Worm (Caenorhabditis elegans) whole organism, L3 larva: Measurements from ENCODE around the gene ndab-2.

Experiments
- R02D3.7 ChIP-seq: fragments of 150-350 bp; optimal IDR thresholded peaks from 2 replicates; lab custom pipeline; 2014; ENCODE audit warnings: missing biosample characterization, missing genetic modification characterization
- ZK546.5 ChIP-seq: sonication (generic microtip); optimal IDR thresholded peaks from 2 replicates; lab custom pipeline; 2017; ENCODE audit warnings: missing biosample characterization, missing genetic modification characterization
- aly-2 ChIP-seq: fragments of 150-350 bp; optimal IDR thresholded peaks from 2 replicates; lab custom pipeline; 2014; ENCODE audit warnings: missing biosample characterization, missing genetic modification characterization
- ama-1 ChIP-seq: fragments of 150-350 bp; optimal IDR thresholded peaks from 2 replicates; lab custom pipeline; 2018
- ceh-16 ChIP-seq: sonication (generic microtip); optimal IDR thresholded peaks from 2 replicates; lab custom pipeline; 2017; ENCODE audit warnings: missing biosample characterization, missing genetic modification characterization
- ceh-28 ChIP-seq: fragments of 150-350 bp; optimal IDR thresholded peaks from 2 replicates; lab custom pipeline; 2014; ENCODE audit warnings: missing biosample characterization, missing genetic modification reagents, missing genetic modification characterization
- ceh-82 ChIP-seq: fragments of 150-350 bp; optimal IDR thresholded peaks from 2 replicates; lab custom pipeline; 2014; ENCODE audit warnings: missing biosample characterization, missing genetic modification characterization
- ceh-9 ChIP-seq: sonication (generic microtip); optimal IDR thresholded peaks from 2 replicates; lab custom pipeline; 2018; ENCODE audit warnings: missing biosample characterization, missing genetic modification characterization
- daf-12 ChIP-seq: fragments of 150-350 bp; optimal IDR thresholded peaks from 2 replicates; lab custom pipeline; 2014; ENCODE audit warnings: missing biosample characterization, missing genetic modification reagents, missing genetic modification characterization
- egl-27 ChIP-seq: sonication (generic microtip); optimal IDR thresholded peaks from 4 replicates; lab custom pipeline; 2017; ENCODE audit warnings: missing biosample characterization, missing genetic modification reagents, missing genetic modification characterization
- egl-5 ChIP-seq: fragments of 150-350 bp; optimal IDR thresholded peaks from 2 replicates; lab custom pipeline; 2017; ENCODE audit warnings: missing biosample characterization, missing genetic modification reagents, missing genetic modification characterization, inconsistent platforms
- elt-1 ChIP-seq: fragments of 150-350 bp; optimal IDR thresholded peaks from 2 replicates; lab custom pipeline; 2014; ENCODE audit warnings: missing biosample characterization, missing genetic modification characterization
- elt-2 ChIP-seq: sonication (generic microtip); optimal IDR thresholded peaks from 2 replicates; lab custom pipeline; 2016; ENCODE audit warnings: missing genetic modification reagents, mild to moderate bottlenecking, missing genetic modification characterization, missing compliant biosample characterization
- elt-3 ChIP-seq, 3 experiments: fragments of 150-350 bp in 1 of 3; sonication (generic microtip) in 2 of 3; optimal IDR thresholded peaks; 2 replicates in 2 of 3; 4 replicates in 1 of 3; lab custom pipeline; 2014 to 2017; ENCODE audit warnings: missing biosample characterization in 3 of 3, missing genetic modification characterization in 3 of 3
- eor-1 ChIP-seq, 2 experiments: fragments of 150-350 bp; optimal IDR thresholded peaks; 2 replicates each; lab custom pipeline; 2014 to 2018; ENCODE audit warnings: missing biosample characterization in 2 of 2, missing genetic modification characterization in 2 of 2
- fkh-10 ChIP-seq: sonication (generic microtip); optimal IDR thresholded peaks from 2 replicates; lab custom pipeline; 2017; ENCODE audit warnings: missing biosample characterization, missing genetic modification reagents, missing genetic modification characterization
- fkh-2 ChIP-seq: fragments of 150-350 bp; optimal IDR thresholded peaks from 2 replicates; lab custom pipeline; 2014; ENCODE audit warnings: missing biosample characterization, missing genetic modification reagents, missing genetic modification characterization
- fos-1 ChIP-seq: fragments of 150-350 bp; optimal IDR thresholded peaks from 2 replicates; lab custom pipeline; 2014; ENCODE audit warnings: missing biosample characterization, missing genetic modification characterization
- hmg-11 ChIP-seq: sonication (generic microtip); optimal IDR thresholded peaks from 2 replicates; lab custom pipeline; 2016; ENCODE audit warnings: missing genetic modification characterization, missing compliant biosample characterization
- jun-1 ChIP-seq: fragments of 150-350 bp; optimal IDR thresholded peaks from 2 replicates; lab custom pipeline; 2014; ENCODE audit warnings: missing biosample characterization, missing genetic modification reagents, missing genetic modification characterization
- lin-15B ChIP-seq: fragments of 150-350 bp; optimal IDR thresholded peaks from 2 replicates; lab custom pipeline; 2014; ENCODE audit warnings: missing biosample characterization, missing genetic modification characterization
- lin-39 ChIP-seq: fragments of 150-350 bp; optimal IDR thresholded peaks from 2 replicates; lab custom pipeline; 2018; ENCODE audit warnings: missing biosample characterization, missing genetic modification reagents, missing genetic modification characterization
- lsy-12 ChIP-seq: sonication (generic microtip); optimal IDR thresholded peaks from 2 replicates; lab custom pipeline; 2016; ENCODE audit warnings: mild to moderate bottlenecking, missing genetic modification characterization, missing compliant biosample characterization
- mdl-1 ChIP-seq: fragments of 150-350 bp; optimal IDR thresholded peaks from 2 replicates; lab custom pipeline; 2014; ENCODE audit warnings: missing biosample characterization, missing genetic modification characterization
- mml-1 ChIP-seq: fragments of 150-350 bp; sonication (generic microtip); optimal IDR thresholded peaks from 3 replicates; lab custom pipeline; 2014; ENCODE audit warnings: missing biosample characterization, missing genetic modification characterization
- nfya-1 ChIP-seq: sonication (generic microtip); optimal IDR thresholded peaks from 2 replicates; lab custom pipeline; 2017; ENCODE audit warnings: missing genetic modification characterization, mild to moderate bottlenecking, missing compliant biosample characterization, antibody characterized with exemption, moderate library complexity; ENCODE audit not compliant: insufficient read depth
- nhr-11 ChIP-seq: fragments of 150-350 bp; optimal IDR thresholded peaks from 2 replicates; lab custom pipeline; 2014; ENCODE audit warnings: missing biosample characterization, missing genetic modification characterization
- nhr-12 ChIP-seq: fragments of 150-350 bp; optimal IDR thresholded peaks from 2 replicates; lab custom pipeline; 2014; ENCODE audit warnings: missing biosample characterization, missing genetic modification characterization
- nhr-23 ChIP-seq: fragments of 150-350 bp; optimal IDR thresholded peaks from 2 replicates; lab custom pipeline; 2014; ENCODE audit warnings: missing biosample characterization, missing genetic modification reagents, missing genetic modification characterization
- nhr-237 ChIP-seq: fragments of 150-350 bp; optimal IDR thresholded peaks from 2 replicates; lab custom pipeline; 2014; ENCODE audit warnings: missing biosample characterization, missing genetic modification characterization
- nhr-25 ChIP-seq: sonication (generic microtip); optimal IDR thresholded peaks from 2 replicates; lab custom pipeline; 2017; ENCODE audit warnings: missing biosample characterization, missing genetic modification characterization
- nhr-28 ChIP-seq: fragments of 150-350 bp; optimal IDR thresholded peaks from 2 replicates; lab custom pipeline; 2014; ENCODE audit warnings: missing biosample characterization, missing genetic modification characterization
- nhr-43 ChIP-seq: sonication (generic microtip); optimal IDR thresholded peaks from 2 replicates; lab custom pipeline; 2016; ENCODE audit warnings: mild to moderate bottlenecking, missing genetic modification characterization, missing compliant biosample characterization; ENCODE audit not compliant: poor library complexity, severe bottlenecking
- nhr-67 ChIP-seq: fragments of 150-350 bp; optimal IDR thresholded peaks from 2 replicates; lab custom pipeline; 2014; ENCODE audit warnings: missing biosample characterization, missing genetic modification characterization
- nhr-76 ChIP-seq: fragments of 150-350 bp; sonication (generic microtip); optimal IDR thresholded peaks from 5 replicates; lab custom pipeline; 2014; ENCODE audit warnings: missing biosample characterization, missing genetic modification characterization
- nhr-77 ChIP-seq: fragments of 150-350 bp; optimal IDR thresholded peaks from 2 replicates; lab custom pipeline; 2014; ENCODE audit warnings: missing biosample characterization, missing genetic modification characterization
- pha-4 ChIP-seq: fragments of 150-350 bp; optimal IDR thresholded peaks from 2 replicates; lab custom pipeline; 2014; ENCODE audit warnings: missing biosample characterization, missing genetic modification reagents, missing genetic modification characterization
- pqm-1 ChIP-seq: fragments of 150-350 bp; optimal IDR thresholded peaks from 2 replicates; lab custom pipeline; 2017; ENCODE audit warnings: missing biosample characterization, missing genetic modification characterization, inconsistent platforms
- sea-2 ChIP-seq: fragments of 150-350 bp; sonication (generic microtip); optimal IDR thresholded peaks from 4 replicates; lab custom pipeline; 2014; ENCODE audit warnings: missing biosample characterization, missing genetic modification reagents, missing genetic modification characterization
- skn-1 ChIP-seq: fragments of 150-350 bp; optimal IDR thresholded peaks from 2 replicates; lab custom pipeline; 2014; ENCODE audit warnings: missing biosample characterization, missing genetic modification characterization
- snpc-4 ChIP-seq: fragments of 150-350 bp; optimal IDR thresholded peaks from 2 replicates; lab custom pipeline; 2014; ENCODE audit warnings: missing biosample characterization, missing genetic modification characterization
- tbx-2 ChIP-seq: sonication (generic microtip); optimal IDR thresholded peaks from 2 replicates; lab custom pipeline; 2016; ENCODE audit warnings: mild to moderate bottlenecking, missing genetic modification characterization, missing compliant biosample characterization
- unc-39 ChIP-seq: sonication (generic microtip); optimal IDR thresholded peaks from 4 replicates; lab custom pipeline; 2017; ENCODE audit warnings: missing biosample characterization, missing genetic modification characterization
- unc-62 ChIP-seq: fragments of 150-350 bp; sonication (generic microtip); optimal IDR thresholded peaks from 4 replicates; lab custom pipeline; 2014; ENCODE audit warnings: missing biosample characterization, missing genetic modification reagents, missing genetic modification characterization
- zag-1 ChIP-seq: fragments of 150-350 bp; optimal IDR thresholded peaks from 2 replicates; lab custom pipeline; 2014; ENCODE audit warnings: missing biosample characterization, missing genetic modification characterization
- ztf-11 ChIP-seq: fragments of 150-350 bp; optimal IDR thresholded peaks from 2 replicates; lab custom pipeline; 2014; ENCODE audit warnings: missing biosample characterization, missing genetic modification characterization
- ztf-4 ChIP-seq: fragments of 150-350 bp; optimal IDR thresholded peaks from 2 replicates; lab custom pipeline; 2014; ENCODE audit warnings: missing biosample characterization, missing genetic modification characterization

Gene ndab-2

DNA sequence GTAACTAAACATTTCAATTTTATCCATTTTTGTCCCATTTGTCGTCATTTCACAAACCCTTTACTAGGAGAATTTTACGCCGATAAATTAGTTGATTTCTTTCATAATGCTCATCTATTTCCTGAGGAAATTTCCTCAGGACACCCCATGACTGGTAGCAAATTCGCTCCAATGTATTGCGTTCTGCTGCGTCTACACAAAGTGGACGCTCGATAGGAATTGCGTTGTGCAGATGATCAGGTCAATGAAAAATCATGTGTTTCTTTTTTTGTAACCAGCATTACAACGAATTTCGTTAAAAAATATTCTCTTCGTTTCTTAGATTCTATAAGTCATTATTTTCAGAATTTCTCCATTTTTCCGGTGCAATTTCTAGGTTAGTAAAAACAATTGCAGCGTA is 1.3 kb downstream of the ndab-2 start, which contains the start of gene epg-4:
epg-4 (plus strand) TSS at position 346 of the 400 bp plus-strand sequence.
- TF ChIP-seq nhr-12 (tag; lab: Kevin White, UChicago) (no peak), elt-2 (tag; lab: Kevin White, UChicago) (peak; percentile 7), lin-39 (tag; lab: Kevin White, UChicago) (peak; percentile 53), lin-15B (tag; lab: Kevin White, UChicago) (peak; percentile 66), egl-5 (tag; lab: Kevin White, UChicago) (no peak), hmg-11 (tag; lab: Kevin White, UChicago) (peak; percentile 63), pqm-1 (peak; percentile 32), ceh-16 (tag; lab: Kevin White, UChicago) (no peak), fkh-2 (tag; lab: Kevin White, UChicago) (no peak), pha-4 (tag; lab: Kevin White, UChicago) (peak; percentile 60), mml-1 (tag; lab: Kevin White, UChicago) (no peak), snpc-4 (peak; percentile 42), nhr-67 (tag; lab: Kevin White, UChicago) (no peak), ceh-28 (no peak), nhr-43 (tag; lab: Kevin White, UChicago) (no peak), skn-1 (tag; lab: Kevin White, UChicago) (no peak), zag-1 (tag; lab: Kevin White, UChicago) (no peak), ZK546.5 (tag; lab: Kevin White, UChicago) (no peak), nfya-1 (peak; percentile 48)

DNA sequence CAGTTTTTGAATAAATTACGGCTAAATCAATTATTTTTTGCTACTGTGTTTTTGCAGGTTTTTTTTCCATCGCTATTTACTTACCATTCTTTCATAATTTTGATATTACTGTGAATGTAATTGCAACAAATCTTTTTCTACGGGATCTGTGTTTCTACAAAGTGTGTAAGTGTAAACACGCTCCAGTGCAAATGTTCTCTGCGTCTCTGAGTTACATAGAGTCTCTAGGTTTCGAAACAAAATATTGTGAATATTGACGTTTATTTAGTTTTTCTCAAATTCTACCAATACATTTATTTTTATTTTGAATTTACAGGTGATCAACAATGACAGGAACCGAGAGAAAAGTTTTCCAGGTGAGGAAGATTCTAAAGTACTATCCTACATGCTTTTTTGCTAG is 3.5 kb downstream of the ndab-2 start, which contains the start of gene yju-2:
yju-2 (plus strand) TSS at position 315 of the 400 bp plus-strand sequence.
- TF ChIP-seq ztf-4 (tag; lab: Kevin White, UChicago) (no peak), nhr-237 (no peak), jun-1 (tag; lab: Kevin White, UChicago) (no peak), ama-1 (lab: Kevin White, UChicago) (no peak), pqm-1 (peak; percentile 16), nfya-1 (peak; percentile 69), nhr-25 (peak; percentile 63), snpc-4 (peak; percentile 39), zag-1 (tag; lab: Kevin White, UChicago) (no peak), pha-4 (tag; lab: Kevin White, UChicago) (peak; percentile 95), R02D3.7 (tag; lab: Kevin White, UChicago) (no peak), nhr-77 (tag; lab: Kevin White, UChicago) (no peak), fos-1 (no peak), sea-2 (GFP tag; lab: Kevin White, UChicago) (no peak), nhr-28 (tag; lab: Kevin White, UChicago) (no peak), ztf-11 (tag; lab: Kevin White, UChicago) (no peak), ceh-82 (tag; lab: Kevin White, UChicago) (no peak), nhr-76 (tag; lab: Kevin White, UChicago) (no peak), aly-2 (tag; lab: Kevin White, UChicago) (no peak), elt-1 (tag; lab: Kevin White, UChicago) (no peak), nhr-67 (tag; lab: Kevin White, UChicago) (no peak), nhr-12 (tag; lab: Kevin White, UChicago) (no peak), unc-39 (tag; lab: Kevin White, UChicago) (no peak), mml-1 (tag; lab: Kevin White, UChicago) (no peak), fkh-10 (GFP tag; lab: Kevin White, UChicago) (no peak), elt-2 (tag; lab: Kevin White, UChicago) (peak; percentile 24), unc-62 (GFP tag; lab: Kevin White, UChicago) (no peak), eor-1 (tag; optimal IDR thresholded peaks at IDR 0.05; lab: Kevin White, UChicago) (no peak), mdl-1 (tag; lab: Kevin White, UChicago) (no peak), ZK546.5 (tag; lab: Kevin White, UChicago) (no peak), lin-15B (tag; lab: Kevin White, UChicago) (peak; percentile 84), nhr-11 (peak; percentile 29), lin-39 (tag; lab: Kevin White, UChicago) (no peak), nhr-23 (peak; percentile 70), lsy-12 (tag; lab: Kevin White, UChicago) (no peak), ceh-16 (tag; lab: Kevin White, UChicago) (no peak), hmg-11 (tag; lab: Kevin White, UChicago) (peak; percentile 37), tbx-2 (no peak), ceh-28 (peak; percentile 18), skn-1 (tag; lab: Kevin White, UChicago) (no peak), daf-12 (no peak), elt-3 (tag; optimal IDR thresholded peaks at IDR 0.05; lab: Kevin White, UChicago) (no peak), egl-27 (tag; lab: Kevin White, UChicago) (peak; percentile 1), fkh-2 (tag; lab: Kevin White, UChicago) (no peak), nhr-43 (tag; lab: Kevin White, UChicago) (peak; percentile 60), ceh-9 (tag; lab: Kevin White, UChicago) (no peak), egl-5 (tag; lab: Kevin White, UChicago) (no peak)
